Fruit fly (Drosophila melanogaster): ENCODE data around the gene CG16713.

CG16713 gene

dm6 chr2L:3662307-3662795, 32.9 kb downstream of the CG16713 start, which contains the start of gene Drgx:
Gene Drgx, plus strand, starts transcription at chr2L:3662745.
- TF ChIP-seq CG9876 (GFP tag; optimal IDR thresholded peaks at IDR 0.05) (no peak), Jarid2 (GFP tag; optimal IDR thresholded peaks at IDR 0.05) (peak; percentile 59), CG17568 (GFP tag; optimal IDR thresholded peaks at IDR 0.05) (no peak), Dad (GFP tag; optimal IDR thresholded peaks at IDR 0.05) (no peak), CG8478 (optimal IDR thresholded peaks at IDR 0.05) (peak; percentile 87), cad (GFP tag; optimal IDR thresholded peaks at IDR 0.05) (no peak), Dek (tag; optimal IDR thresholded peaks at IDR 0.05) (no peak), zfh1 (GFP tag; IDR thresholded peaks at IDR 0.05) (0 out of 3 replicates have a peak, but pooled peaks have one; percentile 40), CG4282 (GFP tag; optimal IDR thresholded peaks at IDR 0.05) (no peak), CG3726 (GFP tag; IDR thresholded peaks at IDR 0.05) (no peak), p53 (GFP tag; optimal IDR thresholded peaks at IDR 0.05) (no peak), fd102C (GFP tag; optimal IDR thresholded peaks at IDR 0.05) (no peak), dm (GFP tag; optimal IDR thresholded peaks at IDR 0.05) (no peak), CG3281 (GFP tag; optimal IDR thresholded peaks at IDR 0.05) (no peak), cas (GFP tag; IDR thresholded peaks at IDR 0.05) (no peak), chm (GFP tag; IDR thresholded peaks at IDR 0.05) (0 out of 2 replicates have a peak, but pooled peaks have one; percentile 37), Lim3 (GFP tag; IDR thresholded peaks at IDR 0.05) (no peak), CG8281 (tag; optimal IDR thresholded peaks at IDR 0.05) (no peak), CG4730 (GFP tag; IDR thresholded peaks at IDR 0.05) (no peak), CG4328 (GFP tag; optimal IDR thresholded peaks at IDR 0.05) (no peak), MBD-R2 (GFP tag; IDR thresholded peaks at IDR 0.05) (no peak), nmo (GFP tag; optimal IDR thresholded peaks at IDR 0.05) (peak; percentile 9), phol (tag; optimal IDR thresholded peaks at IDR 0.05) (peak; percentile 9), unc-4 (GFP tag; IDR thresholded peaks at IDR 0.05; ENCODE audit: partially characterized antibody) (0 out of 2 replicates have a peak, but pooled peaks have one; percentile 14), CG8089 (GFP tag; optimal IDR thresholded peaks at IDR 0.05) (no peak), luna (GFP tag; optimal IDR thresholded peaks at IDR 0.05) (no peak), tap (tag; optimal IDR thresholded peaks at IDR 0.05) (no peak), CG2116 (GFP tag; optimal IDR thresholded peaks at IDR 0.05) (no peak), CG30403 (GFP tag; optimal IDR thresholded peaks at IDR 0.05) (no peak), stwl (tag; optimal IDR thresholded peaks at IDR 0.05) (no peak), slou (GFP tag; optimal IDR thresholded peaks at IDR 0.05) (no peak), ara (GFP tag; IDR thresholded peaks at IDR 0.05) (no peak), Eip74EF (GFP tag; optimal IDR thresholded peaks at IDR 0.05) (no peak), CG17802 (tag; optimal IDR thresholded peaks at IDR 0.05) (no peak), crol (GFP tag; IDR thresholded peaks at IDR 0.05) (peak; percentile 94), dati (GFP tag; IDR thresholded peaks at IDR 0.05) (no peak), shn (GFP tag; optimal IDR thresholded peaks at IDR 0.05) (no peak), seq (GFP tag; IDR thresholded peaks at IDR 0.05) (peak; percentile 82), Bgb (GFP tag; IDR thresholded peaks at IDR 0.05; ENCODE audit: partially characterized antibody) (peak; percentile 13; the same call in 1 of the 2 replicates), CG5953 (GFP tag; IDR thresholded peaks at IDR 0.05) (no peak), HLH3B (GFP tag; IDR thresholded peaks at IDR 0.05) (no peak), slbo (GFP tag; IDR thresholded peaks at IDR 0.05) (no peak), ranshi (GFP tag; IDR thresholded peaks at IDR 0.05) (no peak), pb (GFP tag; optimal IDR thresholded peaks at IDR 0.05) (no peak), eyg (GFP tag; optimal IDR thresholded peaks at IDR 0.05) (no peak), CG31388 (GFP tag; optimal IDR thresholded peaks at IDR 0.05) (no peak), crc (GFP tag; optimal IDR thresholded peaks at IDR 0.05) (no peak), Atf-2 (GFP tag; optimal IDR thresholded peaks at IDR 0.05) (no peak), CG17361 (GFP tag; IDR thresholded peaks at IDR 0.05) (no peak), CG10274 (GFP tag; optimal IDR thresholded peaks at IDR 0.05) (no peak), CG13775 (GFP tag; optimal IDR thresholded peaks at IDR 0.05) (no peak), ab (GFP tag; optimal IDR thresholded peaks at IDR 0.05) (no peak)
